Worm (Caenorhabditis elegans) whole organism, L2 larva: ENCODE measurements around the gene dsb-3.

Experiments used
- C34F6.9 ChIP-seq: fragments of 150-350 bp; optimal IDR thresholded peaks from 2 replicates; lab custom pipeline; 2014; ENCODE audit warnings: missing biosample characterization, missing genetic modification characterization
- F13H6.1 ChIP-seq: sonication (generic microtip); optimal IDR thresholded peaks from 2 replicates; lab custom pipeline; 2016; ENCODE audit warnings: missing genetic modification characterization, missing compliant biosample characterization
- Y55F3AM.14 ChIP-seq: fragments of 200-800 bp; sonication (Bioruptor generic); optimal IDR thresholded peaks from 2 replicates; lab custom pipeline; 2018; ENCODE audit warnings: mild to moderate bottlenecking, missing genetic modification characterization, missing compliant biosample characterization
- aly-2 ChIP-seq: fragments of 150-350 bp; optimal IDR thresholded peaks from 2 replicates; lab custom pipeline; 2014; ENCODE audit warnings: missing biosample characterization, missing genetic modification characterization
- blmp-1 ChIP-seq: sonication (generic microtip); optimal IDR thresholded peaks from 2 replicates; lab custom pipeline; 2017; ENCODE audit warnings: missing genetic modification characterization, mild to moderate bottlenecking, missing compliant biosample characterization, antibody characterized with exemption, moderate library complexity; ENCODE audit not compliant: insufficient read depth
- ceh-82 ChIP-seq: fragments of 150-350 bp; optimal IDR thresholded peaks from 2 replicates; lab custom pipeline; 2014; ENCODE audit warnings: missing biosample characterization, missing genetic modification characterization
- crh-2 ChIP-seq: sonication (generic microtip); optimal IDR thresholded peaks from 2 replicates; lab custom pipeline; 2017; ENCODE audit warnings: missing biosample characterization, missing genetic modification characterization
- dmd-4 ChIP-seq: sonication (generic microtip); optimal IDR thresholded peaks from 2 replicates; lab custom pipeline; 2017; ENCODE audit warnings: missing biosample characterization, missing genetic modification characterization
- egl-27 ChIP-seq: sonication (generic microtip); optimal IDR thresholded peaks from 3 replicates; lab custom pipeline; 2017; ENCODE audit warnings: missing biosample characterization, missing genetic modification reagents, missing genetic modification characterization
- elt-1 ChIP-seq: fragments of 150-350 bp; optimal IDR thresholded peaks from 2 replicates; lab custom pipeline; 2014; ENCODE audit warnings: missing biosample characterization, missing genetic modification characterization
- elt-3 ChIP-seq: sonication (generic microtip); optimal IDR thresholded peaks from 2 replicates; lab custom pipeline; 2017; ENCODE audit warnings: missing biosample characterization, missing genetic modification characterization
- fos-1 ChIP-seq: fragments of 150-350 bp; optimal IDR thresholded peaks from 2 replicates; lab custom pipeline; 2014; ENCODE audit warnings: missing biosample characterization, missing genetic modification characterization
- lin-11 ChIP-seq: fragments of 150-350 bp; sonication (generic microtip); optimal IDR thresholded peaks from 2 replicates; lab custom pipeline; 2014; ENCODE audit warnings: missing biosample characterization, missing genetic modification characterization, inconsistent platforms, mixed read lengths
- lin-13 ChIP-seq: fragments of 150-350 bp; optimal IDR thresholded peaks from 2 replicates; lab custom pipeline; 2014; ENCODE audit warnings: missing biosample characterization, missing genetic modification reagents, missing genetic modification characterization
- lin-39 ChIP-seq: fragments of 150-350 bp; optimal IDR thresholded peaks from 2 replicates; lab custom pipeline; 2014; ENCODE audit warnings: missing biosample characterization, missing genetic modification reagents, missing genetic modification characterization
- lsy-2 ChIP-seq, 2 experiments: fragments of 150-350 bp in 1 of 2; sonication (generic microtip) in 1 of 2; optimal IDR thresholded peaks; 2 replicates each; lab custom pipeline; 2014 to 2017; ENCODE audit warnings: missing biosample characterization in 2 of 2, missing genetic modification characterization in 2 of 2
- mab-5 ChIP-seq: fragments of 150-350 bp; optimal IDR thresholded peaks from 2 replicates; lab custom pipeline; 2014; ENCODE audit warnings: missing biosample characterization, missing genetic modification characterization
- mbf-1 ChIP-seq: sonication (generic microtip); optimal IDR thresholded peaks from 2 replicates; lab custom pipeline; 2017; ENCODE audit warnings: missing biosample characterization, missing genetic modification characterization
- mdl-1 ChIP-seq, 2 experiments: fragments of 150-350 bp in 1 of 2; sonication (generic microtip) in 1 of 2; optimal IDR thresholded peaks; 2 replicates each; lab custom pipeline; 2017; ENCODE audit warnings: missing biosample characterization in 2 of 2, missing genetic modification characterization in 2 of 2
- nhr-10 ChIP-seq: sonication (generic microtip); optimal IDR thresholded peaks from 2 replicates; lab custom pipeline; 2017; ENCODE audit warnings: missing biosample characterization, missing genetic modification characterization
- nhr-12 ChIP-seq: fragments of 150-350 bp; optimal IDR thresholded peaks from 2 replicates; lab custom pipeline; 2014; ENCODE audit warnings: missing biosample characterization, missing genetic modification characterization
- nhr-129 ChIP-seq: fragments of 150-350 bp; optimal IDR thresholded peaks from 2 replicates; lab custom pipeline; 2014; ENCODE audit warnings: missing biosample characterization, missing genetic modification characterization
- nhr-21 ChIP-seq: fragments of 150-350 bp; optimal IDR thresholded peaks from 2 replicates; lab custom pipeline; 2014; ENCODE audit warnings: missing biosample characterization, missing genetic modification characterization
- nhr-23 ChIP-seq: fragments of 150-350 bp; optimal IDR thresholded peaks from 2 replicates; lab custom pipeline; 2014; ENCODE audit warnings: missing biosample characterization, missing genetic modification reagents, missing genetic modification characterization
- nhr-77 ChIP-seq: fragments of 150-350 bp; optimal IDR thresholded peaks from 2 replicates; lab custom pipeline; 2014; ENCODE audit warnings: missing biosample characterization, missing genetic modification characterization
- sem-4 ChIP-seq: fragments of 150-350 bp; optimal IDR thresholded peaks from 2 replicates; lab custom pipeline; 2014; ENCODE audit warnings: missing biosample characterization, missing genetic modification reagents, missing genetic modification characterization
- skn-1 ChIP-seq: sonication (generic microtip); optimal IDR thresholded peaks from 2 replicates; lab custom pipeline; 2017; ENCODE audit warnings: missing biosample characterization, missing genetic modification characterization
- sma-9 ChIP-seq, 2 experiments: fragments of 150-350 bp in 1 of 2; sonication (generic microtip) in 1 of 2; optimal IDR thresholded peaks; 2 replicates each; lab custom pipeline; 2014 to 2016; ENCODE audit warnings: missing genetic modification characterization in 2 of 2, mild to moderate bottlenecking in 1 of 2, missing biosample characterization in 1 of 2, missing compliant biosample characterization in 1 of 2, missing genetic modification reagents in 1 of 2, moderate library complexity in 1 of 2
- snpc-4 ChIP-seq: fragments of 150-350 bp; optimal IDR thresholded peaks from 2 replicates; lab custom pipeline; 2014; ENCODE audit warnings: missing biosample characterization, missing genetic modification characterization
- unc-39 ChIP-seq: fragments of 150-350 bp; optimal IDR thresholded peaks from 2 replicates; lab custom pipeline; 2014; ENCODE audit warnings: missing biosample characterization, missing genetic modification characterization
- unc-55 ChIP-seq: fragments of 150-350 bp; sonication (generic microtip); optimal IDR thresholded peaks from 3 replicates; lab custom pipeline; 2014; ENCODE audit warnings: missing biosample characterization, missing genetic modification reagents, missing genetic modification characterization
- unc-62 ChIP-seq: fragments of 150-350 bp; optimal IDR thresholded peaks from 2 replicates; lab custom pipeline; 2014; ENCODE audit warnings: missing biosample characterization, missing genetic modification reagents, missing genetic modification characterization
- ztf-4 ChIP-seq: fragments of 150-350 bp; optimal IDR thresholded peaks from 2 replicates; lab custom pipeline; 2014; ENCODE audit warnings: missing biosample characterization, missing genetic modification characterization

The dsb-3 gene

ce11 chrIV:7783801-7784411 lies 24.5 kb upstream of the dsb-3 start, which contains the start of gene tag-321:
Gene tag-321 (minus strand): TSS chrIV:7783851.
- TF ChIP-seq sma-9 (GFP tag; optimal IDR thresholded peaks at IDR 0.05; lab: Kevin White, UChicago): peak; percentile 18
- no peak for TF ChIP-seq sma-9 (tag; optimal IDR thresholded peaks at IDR 0.05; lab: Kevin White, UChicago)
- peak; percentile 26 for TF ChIP-seq fos-1 (tag; lab: Kevin White, UChicago)
- no peak for TF ChIP-seq snpc-4 (tag; lab: Kevin White, UChicago)
- no peak for TF ChIP-seq mab-5
- no peak for TF ChIP-seq crh-2
- no peak for TF ChIP-seq nhr-23
- no peak for TF ChIP-seq elt-1

- TF ChIP-seq fos-1 (tag; lab: Kevin White, UChicago) (peak; percentile 17), skn-1 (tag; lab: Kevin White, UChicago) (no peak)
Measured at ce11 chrIV:7782292-7782691, 22.9 kb upstream of the dsb-3 start, which contains the start of gene sec-10. Gene sec-10 (minus strand): TSS chrIV:7782499.

- TF ChIP-seq lin-39 (tag; lab: Kevin White, UChicago) (no peak), dmd-4 (tag; lab: Kevin White, UChicago) (no peak)
Measured at ce11 chrIV:7778865-7779264, 19.4 kb upstream of the dsb-3 start, which contains the start of gene rpap-3. Gene rpap-3 (minus strand): TSS chrIV:7778965.

- TF ChIP-seq unc-62 (GFP tag; lab: Kevin White, UChicago) (no peak), Y55F3AM.14 (GFP tag; lab: Kevin White, UChicago) (no peak), ceh-82 (tag; lab: Kevin White, UChicago) (no peak), nhr-129 (tag; lab: Kevin White, UChicago) (no peak), egl-27 (tag; lab: Kevin White, UChicago) (no peak), F13H6.1 (no peak)
Measured at ce11 chrIV:7775725-7776124, 16.3 kb upstream of the dsb-3 start, which contains the start of gene swd-2.1. Gene swd-2.1 (plus strand): TSS chrIV:7776025.

ce11 chrIV:7774206-7774605 lies 14.8 kb upstream of the dsb-3 start, which contains the start of the genes hcf-1 and swd-2.2:
Gene hcf-1 (minus strand): TSS chrIV:7774275.
Gene swd-2.2 (plus strand): TSS chrIV:7774411.
- no peak for TF ChIP-seq mdl-1 (tag; optimal IDR thresholded peaks at IDR 0.05; lab: Kevin White, UChicago)
- peak; percentile 17 for TF ChIP-seq crh-2
- peak; percentile 4 for TF ChIP-seq nhr-129 (tag; lab: Kevin White, UChicago)
- no peak for TF ChIP-seq ceh-82 (tag; lab: Kevin White, UChicago)
- TF ChIP-seq lsy-2 (tag; optimal IDR thresholded peaks at IDR 0.05; lab: Kevin White, UChicago): peak in 1 of 2 experiments; percentile 63
- TF ChIP-seq unc-55 (GFP tag; lab: Kevin White, UChicago): peak; percentile 67
- no peak for TF ChIP-seq skn-1 (tag; lab: Kevin White, UChicago)
- TF ChIP-seq C34F6.9 (tag; lab: Kevin White, UChicago): peak; percentile 73
- TF ChIP-seq nhr-10: no peak

- TF ChIP-seq mdl-1 (tag; optimal IDR thresholded peaks at IDR 0.05; lab: Kevin White, UChicago) (no peak), F13H6.1 (no peak), lin-13 (GFP tag; lab: Kevin White, UChicago) (no peak)
Measured at ce11 chrIV:7770162-7770561, 10.7 kb upstream of the dsb-3 start, which contains the start of gene rdl-1. Gene rdl-1 (minus strand): TSS chrIV:7770262.

ce11 chrIV:7764319-7764718 lies 4.9 kb upstream of the dsb-3 start:
- TF ChIP-seq unc-39 (tag; lab: Kevin White, UChicago): no peak
- no peak for TF ChIP-seq nhr-23
- no peak for TF ChIP-seq mdl-1 (tag; optimal IDR thresholded peaks at IDR 0.05; lab: Kevin White, UChicago)
- TF ChIP-seq ceh-82 (tag; lab: Kevin White, UChicago): no peak

ce11 chrIV:7763748-7764147 lies 4.3 kb upstream of the dsb-3 start, which contains the start of the genes C46A5.6 and C46A5.1:
Gene C46A5.6 (minus strand): TSS chrIV:7763848.
Gene C46A5.1 (plus strand): TSS chrIV:7763931.
- no peak for TF ChIP-seq nhr-77 (tag; lab: Kevin White, UChicago)
- no peak for TF ChIP-seq nhr-21 (tag; lab: Kevin White, UChicago)
- no peak for TF ChIP-seq sem-4 (tag; lab: Kevin White, UChicago)
- no peak for TF ChIP-seq lin-13 (GFP tag; lab: Kevin White, UChicago)
- TF ChIP-seq mbf-1 (tag; lab: Kevin White, UChicago): no peak
- no peak for TF ChIP-seq unc-39 (tag; lab: Kevin White, UChicago)
- no peak for TF ChIP-seq Y55F3AM.14 (GFP tag; lab: Kevin White, UChicago)
- no peak for TF ChIP-seq sma-9 (GFP tag; optimal IDR thresholded peaks at IDR 0.05; lab: Kevin White, UChicago)
- TF ChIP-seq sma-9 (tag; optimal IDR thresholded peaks at IDR 0.05; lab: Kevin White, UChicago): no peak
- no peak for TF ChIP-seq lin-11 (tag; lab: Kevin White, UChicago)
- no peak for TF ChIP-seq egl-27 (tag; lab: Kevin White, UChicago)
- TF ChIP-seq nhr-12 (tag; lab: Kevin White, UChicago): no peak
- no peak for TF ChIP-seq elt-3 (tag; lab: Kevin White, UChicago)
- no peak for TF ChIP-seq blmp-1
- TF ChIP-seq aly-2 (tag; lab: Kevin White, UChicago): no peak
- no peak for TF ChIP-seq ceh-82 (tag; lab: Kevin White, UChicago)
- no peak for TF ChIP-seq ztf-4 (tag; lab: Kevin White, UChicago)
